Fruit fly (Drosophila melanogaster) Kc167 (cell line): ENCODE measurements around the gene smash.

Experiments
- Sin3A ChIP-seq: fragments of >200 bp; optimal IDR thresholded peaks from 2 replicates; lab custom pipeline; 2018; ENCODE audit warnings: missing external identifiers
- h ChIP-seq: fragments of >200 bp; optimal IDR thresholded peaks from 3 replicates; lab custom pipeline; 2018; ENCODE audit warnings: missing external identifiers
- psq ChIP-seq: fragments of >200 bp; optimal IDR thresholded peaks from 2 replicates; lab custom pipeline; 2017; ENCODE audit warnings: missing external identifiers
- ttk ChIP-seq: sonication (Bioruptor generic); optimal IDR thresholded peaks from 2 replicates; lab custom pipeline; 2017; ENCODE audit warnings: missing external identifiers

- TF ChIP-seq Sin3A = no peak
- TF ChIP-seq psq (lab: Kevin White, UChicago) = no peak
- TF ChIP-seq ttk = no peak
- TF ChIP-seq h (lab: Kevin White, UChicago) = no peak
Observed at dm6 chr3R:4747292-4747691, 87.9 kb downstream of the smash start.
